Fruit fly (Drosophila melanogaster) whole organism: ENCODE data around the gene sau.
A peak's percentile ranks its signal among the peaks of the same experiment; 100 is the strongest.

Experiments
- CG8478 ChIP-seq: fragments of >200 bp; optimal IDR thresholded peaks from 2 replicates; lab custom pipeline; 2018; ENCODE audit warnings: inconsistent platforms
- Dll ChIP-seq: fragments of >200 bp; optimal IDR thresholded peaks from 2 replicates; lab custom pipeline; 2017
- EcR ChIP-seq, 2 experiments: fragments of >200 bp; optimal IDR thresholded peaks; 2 replicates each; lab custom pipeline; 2017; ENCODE audit warnings: missing biosample characterization in 2 of 2, missing genetic modification characterization in 2 of 2, missing genetic modification reagents in 2 of 2
- pan ChIP-seq: fragments of >200 bp; optimal IDR thresholded peaks from 2 replicates; lab custom pipeline; 2017
- psq ChIP-seq: fragments of >200 bp; optimal IDR thresholded peaks from 2 replicates; lab custom pipeline; 2017
- usp ChIP-seq: fragments of >200 bp; optimal IDR thresholded peaks from 2 replicates; lab custom pipeline; 2017; ENCODE audit warnings: missing biosample characterization, missing genetic modification characterization, mixed read lengths

DNA sequence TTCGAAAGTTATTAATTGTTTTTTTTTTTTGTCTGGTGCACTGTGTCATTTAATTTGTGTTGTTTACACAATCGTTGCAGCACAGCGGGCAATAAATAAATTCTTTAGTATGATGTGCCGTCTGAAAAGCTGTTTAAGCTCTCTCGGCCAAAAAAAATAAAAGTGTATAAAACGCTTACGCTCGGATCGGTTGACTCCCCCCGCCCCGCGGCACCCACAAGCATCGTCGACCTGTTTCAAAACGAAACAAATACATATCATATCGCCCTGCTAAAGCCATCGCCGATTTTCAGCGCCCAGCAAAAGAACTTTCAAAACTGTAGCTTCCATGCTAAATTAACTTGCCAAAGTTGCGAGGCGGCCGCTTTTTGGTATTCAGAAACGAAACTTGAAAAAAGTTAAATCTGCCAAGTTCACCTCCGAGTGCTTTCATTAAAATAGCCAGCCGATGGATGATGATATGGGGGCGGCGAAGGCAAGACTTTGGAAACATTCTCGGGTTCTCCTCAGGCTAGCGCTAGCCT lies 31.8 kb upstream of the sau start:
- TF ChIP-seq Dll (lab: Kevin White, UChicago) (no peak), pan (no peak), psq (lab: Kevin White, UChicago) (no peak), usp (no peak), EcR (GFP tag; optimal IDR thresholded peaks at IDR 0.05; lab: Kevin White, UChicago) (peak in 1 of 2 experiments; percentile 31), CG8478 (lab: Kevin White, UChicago) (no peak)
